Fruit fly (Drosophila melanogaster): Measurements from ENCODE around the gene Or2a.

DNA sequence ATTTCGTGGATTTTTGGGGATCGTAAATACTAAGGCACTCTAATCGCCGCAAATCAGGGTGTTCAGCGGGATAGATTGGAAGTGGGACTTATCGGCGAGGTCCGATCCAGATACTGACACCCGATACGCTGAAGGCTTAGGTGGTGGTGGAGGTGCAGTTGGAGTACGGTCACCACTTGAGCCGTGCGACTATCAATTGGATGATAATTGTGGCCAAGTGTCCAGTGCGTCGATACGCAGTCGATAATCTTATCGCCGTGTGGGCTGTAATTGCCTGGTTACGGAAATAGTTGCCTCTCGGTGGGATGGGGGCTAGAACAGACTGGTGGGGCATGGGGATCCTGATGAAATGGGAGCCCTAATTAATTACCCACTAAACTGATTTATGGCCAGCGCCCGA lies 46.7 kb upstream of the Or2a start:
- TF ChIP-seq rn (GFP tag; IDR thresholded peaks at IDR 0.05) (no peak), CG13204 (GFP tag; optimal IDR thresholded peaks at IDR 0.05) (no peak), CG14655 (GFP tag; optimal IDR thresholded peaks at IDR 0.05) (no peak)
